Worm (Caenorhabditis elegans) whole organism, young adult: ENCODE data around the gene myo-3.

Experiments used
- egl-18 ChIP-seq: fragments of 200-800 bp; sonication (Bioruptor generic); IDR thresholded peaks from 2 replicates; pipeline ENCODE4 v1.3.6; 2022; ENCODE audit warnings: missing genetic modification reagents, missing genetic modification characterization, missing compliant biosample characterization
- lag-1 ChIP-seq: fragments of 200-800 bp; sonication (Bioruptor generic); IDR thresholded peaks from 2 replicates; pipeline ENCODE4 v1.3.6; 2022; ENCODE audit warnings: missing genetic modification reagents, missing genetic modification characterization, missing compliant biosample characterization
- tbp1 ChIP-seq: fragments of 200-800 bp; sonication (Bioruptor generic); optimal IDR thresholded peaks from 2 replicates; lab custom pipeline; 2018; ENCODE audit warnings: mild to moderate bottlenecking, missing genetic modification characterization, missing compliant biosample characterization

- no peak for TF ChIP-seq tbp1
- no peak for TF ChIP-seq lag-1
- no peak for TF ChIP-seq egl-18 (GFP tag; lab: Robert Waterston, UW)
Measured at ce11 chrV:12252272-12252671, 18.1 kb upstream of the myo-3 start, which contains the start of gene lrx-1.
